Worm (Caenorhabditis elegans) whole organism, L4 larva: ENCODE data around the gene fbxa-11.

Experiments used
- lin-1 ChIP-seq: fragments of 200-800 bp; sonication (Bioruptor generic); IDR thresholded peaks from 2 replicates; pipeline ENCODE4 v1.3.6; 2022; ENCODE audit warnings: missing genetic modification reagents, missing genetic modification characterization, missing compliant biosample characterization
- nhr-237 ChIP-seq: sonication (generic microtip); optimal IDR thresholded peaks from 2 replicates; lab custom pipeline; 2017; ENCODE audit warnings: missing biosample characterization, missing genetic modification characterization
- unc-62 ChIP-seq, 3 experiments: fragments of 150-350 bp in 1 of 3; sonication (generic microtip); optimal IDR thresholded peaks in 2 of 3; peaks in 1 of 3; 1 replicate in 1 of 3; 2 replicates in 2 of 3; lab custom pipeline; 2014 to 2017; ENCODE audit warnings: missing biosample characterization in 3 of 3, missing genetic modification characterization in 3 of 3, missing genetic modification reagents in 3 of 3, missing genotype in 1 of 3

DNA sequence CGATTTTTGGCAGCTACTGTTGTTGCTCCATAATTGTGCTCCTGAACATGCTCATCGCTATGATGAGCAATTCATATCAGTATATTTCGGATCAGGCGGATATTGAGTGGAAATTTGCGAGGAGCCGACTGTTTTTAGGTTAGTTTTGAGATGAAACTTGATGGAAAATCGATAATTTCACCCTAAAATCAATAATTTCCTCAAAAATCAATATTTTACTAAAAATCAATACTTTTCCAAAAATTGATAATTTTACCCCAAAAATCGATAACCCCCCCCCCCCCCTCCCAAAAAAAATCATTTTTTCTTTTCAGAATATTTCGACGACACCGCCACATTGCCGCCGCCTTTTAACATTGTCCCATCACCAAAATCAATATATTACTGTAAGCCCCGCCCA is 48.2 kb downstream of the fbxa-11 start:
- TF ChIP-seq lin-1 (GFP tag; lab: Robert Waterston, UW) (no peak), unc-62 (GFP tag; optimal IDR thresholded peaks at IDR 0.05 in 1 of 2; lab: Kevin White, UChicago) (no peak), unc-62 (tag; optimal IDR thresholded peaks at IDR 0.05; lab: Kevin White, UChicago) (no peak), nhr-237 (tag; lab: Kevin White, UChicago) (no peak)
